Worm (Caenorhabditis elegans): ENCODE results near the gene T24H10.4.

The T24H10.4 gene

ce11 chrII:9113759-9114158, 4.4 kb downstream of the T24H10.4 start (continued):
- no peak for TF ChIP-seq ZK546.5 (tag; optimal IDR thresholded peaks at IDR 0.05)
- TF ChIP-seq mxl-2 (GFP tag; conservative IDR thresholded peaks at IDR 0.05) = no peak
- no peak for TF ChIP-seq lin-15B (tag; optimal IDR thresholded peaks at IDR 0.05)
- TF ChIP-seq duxl-1 (tag; optimal IDR thresholded peaks at IDR 0.05; ENCODE audit: poor library complexity) = no peak
- TF ChIP-seq ceh-62 (tag; optimal IDR thresholded peaks at IDR 0.05) = no peak
- TF ChIP-seq mes-2 (tag; optimal IDR thresholded peaks at IDR 0.05; ENCODE audit: poor library complexity, severe bottlenecking) = peak; percentile 25
- TF ChIP-seq F10B5.3 (tag; optimal IDR thresholded peaks at IDR 0.05) = no peak
- TF ChIP-seq nhr-237 (tag; optimal IDR thresholded peaks at IDR 0.05) = no peak
- no peak for TF ChIP-seq R02D3.7 (tag; optimal IDR thresholded peaks at IDR 0.05)
- no peak for TF ChIP-seq ces-1 (GFP tag; optimal IDR thresholded peaks at IDR 0.05)
- no peak for TF ChIP-seq tag-97 (GFP tag; IDR thresholded peaks at IDR 0.05)
- no peak for TF ChIP-seq ama-1 (optimal IDR thresholded peaks at IDR 0.05)
- TF ChIP-seq ctbp-1 (GFP tag; IDR thresholded peaks at IDR 0.05) = no peak
- no peak for TF ChIP-seq snpc-1.2 (GFP tag; IDR thresholded peaks at IDR 0.05)
- no peak for TF ChIP-seq F44E2.7 (GFP tag; IDR thresholded peaks at IDR 0.05)
- no peak for TF ChIP-seq egl-43 (GFP tag; IDR thresholded peaks at IDR 0.05)
- no peak for TF ChIP-seq unc-130 (GFP tag; optimal IDR thresholded peaks at IDR 0.05)
- TF ChIP-seq Y105C5A.15 (GFP tag; IDR thresholded peaks at IDR 0.05) = no peak
- TF ChIP-seq unc-39 (tag; optimal IDR thresholded peaks at IDR 0.05) = no peak
- TF ChIP-seq jun-1 (tag; optimal IDR thresholded peaks at IDR 0.05) = no peak
- no peak for TF ChIP-seq fos-1 (tag; optimal IDR thresholded peaks at IDR 0.05)
- no peak for TF ChIP-seq sdz-12 (GFP tag; optimal IDR thresholded peaks at IDR 0.05)
- TF ChIP-seq Y48G9A.11 (GFP tag; IDR thresholded peaks at IDR 0.05) = no peak
- TF ChIP-seq nhr-76 (tag; optimal IDR thresholded peaks at IDR 0.05) = no peak
- TF ChIP-seq daf-16 (GFP tag; optimal IDR thresholded peaks at IDR 0.05) = peak in 1 of 2 experiments; percentile 9
- TF ChIP-seq daf-16 (tag; optimal IDR thresholded peaks at IDR 0.05) = peak; percentile 2
- no peak for TF ChIP-seq F37D6.2 (tag; optimal IDR thresholded peaks at IDR 0.05)
- TF ChIP-seq daf-8 (GFP tag; IDR thresholded peaks at IDR 0.05) = no peak
- TF ChIP-seq nhr-6 (tag; optimal IDR thresholded peaks at IDR 0.05) = no peak
- peak in 1 of 2 experiments; percentile 77 for TF ChIP-seq mdl-1 (tag; optimal IDR thresholded peaks at IDR 0.05)
- TF ChIP-seq madf-9 (GFP tag; conservative IDR thresholded peaks at IDR 0.05) = no peak
- TF ChIP-seq unc-62 (GFP tag; optimal IDR thresholded peaks at IDR 0.05 in 1 of 2) = peak in 1 of 2 experiments; percentile 27
- no peak for TF ChIP-seq unc-62 (tag; optimal IDR thresholded peaks at IDR 0.05)
- peak; percentile 85 for TF ChIP-seq dmd-6 (GFP tag; IDR thresholded peaks at IDR 0.05)
- TF ChIP-seq nhr-11 (tag; optimal IDR thresholded peaks at IDR 0.05) = no peak
- 0 out of 2 replicates have a peak, but pooled peaks have one; percentile 54 for TF ChIP-seq nhr-41 (GFP tag; IDR thresholded peaks at IDR 0.05)
- no peak for TF ChIP-seq lir-3 (tag; optimal IDR thresholded peaks at IDR 0.05)
- peak; percentile 62 for TF ChIP-seq hmg-1.1 (GFP tag; IDR thresholded peaks at IDR 0.05)
- TF ChIP-seq dpl-1 (GFP tag; optimal IDR thresholded peaks at IDR 0.05) = peak; percentile 44
- peak; percentile 38 for TF ChIP-seq T20F7.1 (GFP tag; optimal IDR thresholded peaks at IDR 0.05)
- TF ChIP-seq lin-1 (GFP tag; IDR thresholded peaks at IDR 0.05) = no peak
- TF ChIP-seq mep-1 (tag; optimal IDR thresholded peaks at IDR 0.05) = peak; percentile 52
- no peak for TF ChIP-seq ztf-11 (tag; optimal IDR thresholded peaks at IDR 0.05)
- TF ChIP-seq F26F4.8 (GFP tag; conservative IDR thresholded peaks at IDR 0.05) = no peak
- no peak for TF ChIP-seq zip-2 (tag; optimal IDR thresholded peaks at IDR 0.05)
- peak; percentile 94 for TF ChIP-seq hlh-11 (tag; optimal IDR thresholded peaks at IDR 0.05)
- TF ChIP-seq zip-11 (GFP tag; IDR thresholded peaks at IDR 0.05) = no peak
- peak; percentile 64 for TF ChIP-seq dve-1 (tag; optimal IDR thresholded peaks at IDR 0.05; ENCODE audit: insufficient read depth)
- TF ChIP-seq hif-1 (tag; optimal IDR thresholded peaks at IDR 0.05) = peak in 1 of 2 experiments; percentile 41
- TF ChIP-seq ceh-20 (GFP tag; IDR thresholded peaks at IDR 0.05) = no peak
- no peak for TF ChIP-seq madf-5 (GFP tag; IDR thresholded peaks at IDR 0.05)
- TF ChIP-seq set-16 (GFP tag; IDR thresholded peaks at IDR 0.05) = no peak
- no peak for TF ChIP-seq nhr-10 (tag; optimal IDR thresholded peaks at IDR 0.05)

All from whole organism, L4 larva.